Worm (Caenorhabditis elegans): Measurements from ENCODE around the gene C37C3.10.

Gene C37C3.10

ce11 chrV:7863020-7863523 is at the start of gene C37C3.10:
TSS of gene C37C3.10 (minus strand) at chrV:7863070.
- TF ChIP-seq unc-62 (GFP tag; optimal IDR thresholded peaks at IDR 0.05), result no peak

ce11 chrV:7908431-7908830 is 45.6 kb upstream of the C37C3.10 start:
- no peak for TF ChIP-seq unc-62 (GFP tag; optimal IDR thresholded peaks at IDR 0.05)

ce11 chrV:7904389-7904788 is 41.5 kb upstream of the C37C3.10 start:
- no peak for TF ChIP-seq unc-62 (GFP tag; optimal IDR thresholded peaks at IDR 0.05)

- TF ChIP-seq unc-62 (GFP tag; optimal IDR thresholded peaks at IDR 0.05), result no peak
Measured at ce11 chrV:7901222-7901621, 38.4 kb upstream of the C37C3.10 start.

ce11 chrV:7899761-7900160 is 36.9 kb upstream of the C37C3.10 start, which contains the start of gene F40A3.7:
TSS of gene F40A3.7 (minus strand) at chrV:7899861.
- no peak for TF ChIP-seq unc-62 (GFP tag; optimal IDR thresholded peaks at IDR 0.05)

ce11 chrV:7893812-7894381 is 31.0 kb upstream of the C37C3.10 start, which contains the start of gene F40A3.6:
TSS of gene F40A3.6 (minus strand) at chrV:7893862.
- no peak for TF ChIP-seq unc-62 (GFP tag; optimal IDR thresholded peaks at IDR 0.05)

- no peak for TF ChIP-seq unc-62 (GFP tag; optimal IDR thresholded peaks at IDR 0.05)
Measured at ce11 chrV:7891230-7891629, 28.4 kb upstream of the C37C3.10 start, which contains the start of gene F40A3.1. TSS of gene F40A3.1 (plus strand) at chrV:7891530.

- no peak for TF ChIP-seq unc-62 (GFP tag; optimal IDR thresholded peaks at IDR 0.05)
Measured at ce11 chrV:7888036-7888435, 25.2 kb upstream of the C37C3.10 start.

- TF ChIP-seq unc-62 (GFP tag; optimal IDR thresholded peaks at IDR 0.05), result no peak
Measured at ce11 chrV:7884441-7884840, 21.6 kb upstream of the C37C3.10 start.

- no peak for TF ChIP-seq unc-62 (GFP tag; optimal IDR thresholded peaks at IDR 0.05)
Measured at ce11 chrV:7878411-7878964, 15.6 kb upstream of the C37C3.10 start, which contains the start of gene F40A3.2. TSS of gene F40A3.2 (plus strand) at chrV:7878914.

ce11 chrV:7876881-7877475 is 14.1 kb upstream of the C37C3.10 start, which contains the start of gene F40A3.3:
TSS of gene F40A3.3 (plus strand) at chrV:7877444.
- no peak for TF ChIP-seq unc-62 (GFP tag; optimal IDR thresholded peaks at IDR 0.05)

ce11 chrV:7875456-7875855 is 12.6 kb upstream of the C37C3.10 start, which contains the start of gene F40A3.4:
TSS of gene F40A3.4 (plus strand) at chrV:7875756.
- no peak for TF ChIP-seq unc-62 (GFP tag; optimal IDR thresholded peaks at IDR 0.05)

ce11 chrV:7872945-7873344 is 10.1 kb upstream of the C37C3.10 start:
- TF ChIP-seq unc-62 (GFP tag; optimal IDR thresholded peaks at IDR 0.05), result no peak

- no peak for TF ChIP-seq unc-62 (GFP tag; optimal IDR thresholded peaks at IDR 0.05)
Measured at ce11 chrV:7870707-7871106, 7.8 kb upstream of the C37C3.10 start, which contains the start of gene nipi-4. TSS of gene nipi-4 (minus strand) at chrV:7870807.

ce11 chrV:7864663-7865062 is 1.8 kb upstream of the C37C3.10 start, which contains the start of gene C37C3.11:
TSS of gene C37C3.11 (minus strand) at chrV:7864763.
- TF ChIP-seq unc-62 (GFP tag; optimal IDR thresholded peaks at IDR 0.05), result no peak

- no peak for TF ChIP-seq unc-62 (GFP tag; optimal IDR thresholded peaks at IDR 0.05)
Measured at ce11 chrV:7861792-7862191, 1.1 kb downstream of the C37C3.10 start, which contains the start of gene C37C3.17. TSS of gene C37C3.17 (minus strand) at chrV:7861892.

ce11 chrV:7857931-7858330 is 4.9 kb downstream of the C37C3.10 start, which contains the start of gene C37C3.1:
TSS of gene C37C3.1 (plus strand) at chrV:7857963.
- TF ChIP-seq unc-62 (GFP tag; optimal IDR thresholded peaks at IDR 0.05), result no peak

Measured in whole organism, dauer.